Worm (Caenorhabditis elegans) whole organism, L3 larva: ENCODE data around the gene cux-7.

Experiments
- R02D3.7 ChIP-seq: fragments of 150-350 bp; optimal IDR thresholded peaks from 2 replicates; lab custom pipeline; 2014; ENCODE audit warnings: missing biosample characterization, missing genetic modification characterization
- ZK546.5 ChIP-seq: sonication (generic microtip); optimal IDR thresholded peaks from 2 replicates; lab custom pipeline; 2017; ENCODE audit warnings: missing biosample characterization, missing genetic modification characterization
- ama-1 ChIP-seq: fragments of 150-350 bp; optimal IDR thresholded peaks from 2 replicates; lab custom pipeline; 2018
- ceh-16 ChIP-seq: sonication (generic microtip); optimal IDR thresholded peaks from 2 replicates; lab custom pipeline; 2017; ENCODE audit warnings: missing biosample characterization, missing genetic modification characterization
- ceh-9 ChIP-seq: sonication (generic microtip); optimal IDR thresholded peaks from 2 replicates; lab custom pipeline; 2018; ENCODE audit warnings: missing biosample characterization, missing genetic modification characterization
- daf-12 ChIP-seq: fragments of 150-350 bp; optimal IDR thresholded peaks from 2 replicates; lab custom pipeline; 2014; ENCODE audit warnings: missing biosample characterization, missing genetic modification reagents, missing genetic modification characterization
- egl-27 ChIP-seq: sonication (generic microtip); optimal IDR thresholded peaks from 4 replicates; lab custom pipeline; 2017; ENCODE audit warnings: missing biosample characterization, missing genetic modification reagents, missing genetic modification characterization
- egl-5 ChIP-seq: fragments of 150-350 bp; optimal IDR thresholded peaks from 2 replicates; lab custom pipeline; 2017; ENCODE audit warnings: missing biosample characterization, missing genetic modification reagents, missing genetic modification characterization, inconsistent platforms
- elt-1 ChIP-seq: fragments of 150-350 bp; optimal IDR thresholded peaks from 2 replicates; lab custom pipeline; 2014; ENCODE audit warnings: missing biosample characterization, missing genetic modification characterization
- fkh-10 ChIP-seq: sonication (generic microtip); optimal IDR thresholded peaks from 2 replicates; lab custom pipeline; 2017; ENCODE audit warnings: missing biosample characterization, missing genetic modification reagents, missing genetic modification characterization
- fos-1 ChIP-seq: fragments of 150-350 bp; optimal IDR thresholded peaks from 2 replicates; lab custom pipeline; 2014; ENCODE audit warnings: missing biosample characterization, missing genetic modification characterization
- hmg-11 ChIP-seq: sonication (generic microtip); optimal IDR thresholded peaks from 2 replicates; lab custom pipeline; 2016; ENCODE audit warnings: missing genetic modification characterization, missing compliant biosample characterization
- jun-1 ChIP-seq: fragments of 150-350 bp; optimal IDR thresholded peaks from 2 replicates; lab custom pipeline; 2014; ENCODE audit warnings: missing biosample characterization, missing genetic modification reagents, missing genetic modification characterization
- lin-15B ChIP-seq: fragments of 150-350 bp; optimal IDR thresholded peaks from 2 replicates; lab custom pipeline; 2014; ENCODE audit warnings: missing biosample characterization, missing genetic modification characterization
- lin-39 ChIP-seq: fragments of 150-350 bp; optimal IDR thresholded peaks from 2 replicates; lab custom pipeline; 2018; ENCODE audit warnings: missing biosample characterization, missing genetic modification reagents, missing genetic modification characterization
- lsy-12 ChIP-seq: sonication (generic microtip); optimal IDR thresholded peaks from 2 replicates; lab custom pipeline; 2016; ENCODE audit warnings: mild to moderate bottlenecking, missing genetic modification characterization, missing compliant biosample characterization
- mdl-1 ChIP-seq: fragments of 150-350 bp; optimal IDR thresholded peaks from 2 replicates; lab custom pipeline; 2014; ENCODE audit warnings: missing biosample characterization, missing genetic modification characterization
- mml-1 ChIP-seq: fragments of 150-350 bp; sonication (generic microtip); optimal IDR thresholded peaks from 3 replicates; lab custom pipeline; 2014; ENCODE audit warnings: missing biosample characterization, missing genetic modification characterization
- nfya-1 ChIP-seq: sonication (generic microtip); optimal IDR thresholded peaks from 2 replicates; lab custom pipeline; 2017; ENCODE audit warnings: missing genetic modification characterization, mild to moderate bottlenecking, missing compliant biosample characterization, antibody characterized with exemption, moderate library complexity; ENCODE audit not compliant: insufficient read depth
- nhr-23 ChIP-seq: fragments of 150-350 bp; optimal IDR thresholded peaks from 2 replicates; lab custom pipeline; 2014; ENCODE audit warnings: missing biosample characterization, missing genetic modification reagents, missing genetic modification characterization
- nhr-237 ChIP-seq: fragments of 150-350 bp; optimal IDR thresholded peaks from 2 replicates; lab custom pipeline; 2014; ENCODE audit warnings: missing biosample characterization, missing genetic modification characterization
- nhr-25 ChIP-seq: sonication (generic microtip); optimal IDR thresholded peaks from 2 replicates; lab custom pipeline; 2017; ENCODE audit warnings: missing biosample characterization, missing genetic modification characterization
- nhr-43 ChIP-seq: sonication (generic microtip); optimal IDR thresholded peaks from 2 replicates; lab custom pipeline; 2016; ENCODE audit warnings: mild to moderate bottlenecking, missing genetic modification characterization, missing compliant biosample characterization; ENCODE audit not compliant: poor library complexity, severe bottlenecking
- nhr-67 ChIP-seq: fragments of 150-350 bp; optimal IDR thresholded peaks from 2 replicates; lab custom pipeline; 2014; ENCODE audit warnings: missing biosample characterization, missing genetic modification characterization
- nhr-76 ChIP-seq: fragments of 150-350 bp; sonication (generic microtip); optimal IDR thresholded peaks from 5 replicates; lab custom pipeline; 2014; ENCODE audit warnings: missing biosample characterization, missing genetic modification characterization
- nhr-77 ChIP-seq: fragments of 150-350 bp; optimal IDR thresholded peaks from 2 replicates; lab custom pipeline; 2014; ENCODE audit warnings: missing biosample characterization, missing genetic modification characterization
- pqm-1 ChIP-seq: fragments of 150-350 bp; optimal IDR thresholded peaks from 2 replicates; lab custom pipeline; 2017; ENCODE audit warnings: missing biosample characterization, missing genetic modification characterization, inconsistent platforms
- sea-2 ChIP-seq: fragments of 150-350 bp; sonication (generic microtip); optimal IDR thresholded peaks from 4 replicates; lab custom pipeline; 2014; ENCODE audit warnings: missing biosample characterization, missing genetic modification reagents, missing genetic modification characterization
- skn-1 ChIP-seq: fragments of 150-350 bp; optimal IDR thresholded peaks from 2 replicates; lab custom pipeline; 2014; ENCODE audit warnings: missing biosample characterization, missing genetic modification characterization
- snpc-4 ChIP-seq: fragments of 150-350 bp; optimal IDR thresholded peaks from 2 replicates; lab custom pipeline; 2014; ENCODE audit warnings: missing biosample characterization, missing genetic modification characterization
- tbx-2 ChIP-seq: sonication (generic microtip); optimal IDR thresholded peaks from 2 replicates; lab custom pipeline; 2016; ENCODE audit warnings: mild to moderate bottlenecking, missing genetic modification characterization, missing compliant biosample characterization
- unc-62 ChIP-seq: fragments of 150-350 bp; sonication (generic microtip); optimal IDR thresholded peaks from 4 replicates; lab custom pipeline; 2014; ENCODE audit warnings: missing biosample characterization, missing genetic modification reagents, missing genetic modification characterization
- zag-1 ChIP-seq: fragments of 150-350 bp; optimal IDR thresholded peaks from 2 replicates; lab custom pipeline; 2014; ENCODE audit warnings: missing biosample characterization, missing genetic modification characterization
- ztf-11 ChIP-seq: fragments of 150-350 bp; optimal IDR thresholded peaks from 2 replicates; lab custom pipeline; 2014; ENCODE audit warnings: missing biosample characterization, missing genetic modification characterization
- ztf-4 ChIP-seq: fragments of 150-350 bp; optimal IDR thresholded peaks from 2 replicates; lab custom pipeline; 2014; ENCODE audit warnings: missing biosample characterization, missing genetic modification characterization

cux-7 gene

ce11 chrIII:7552859-7553258 lies 32.2 kb upstream of the cux-7 start:
- TF ChIP-seq ZK546.5 (tag; lab: Kevin White, UChicago) (no peak), ztf-11 (tag; lab: Kevin White, UChicago) (no peak), tbx-2 (tag; lab: Kevin White, UChicago) (no peak), zag-1 (tag; lab: Kevin White, UChicago) (no peak), nfya-1 (tag; lab: Kevin White, UChicago) (peak; percentile 37), nhr-67 (tag; lab: Kevin White, UChicago) (no peak), lsy-12 (tag; lab: Kevin White, UChicago) (no peak), nhr-23 (tag; lab: Kevin White, UChicago) (no peak), daf-12 (no peak), unc-62 (GFP tag; lab: Kevin White, UChicago) (peak; percentile 63)

- peak; percentile 21 for TF ChIP-seq nhr-25 (tag; lab: Kevin White, UChicago)
- TF ChIP-seq nhr-77, result no peak
- TF ChIP-seq elt-1, result peak; percentile 87
Observed at ce11 chrIII:7550979-7551378, 30.3 kb upstream of the cux-7 start.

- no peak for TF ChIP-seq mml-1 (tag; lab: Kevin White, UChicago)
- peak; percentile 28 for TF ChIP-seq nfya-1 (tag; lab: Kevin White, UChicago)
- TF ChIP-seq unc-62 (GFP tag; lab: Kevin White, UChicago), result peak; percentile 59
- no peak for TF ChIP-seq R02D3.7 (tag; lab: Kevin White, UChicago)
- no peak for TF ChIP-seq hmg-11 (tag; lab: Kevin White, UChicago)
- TF ChIP-seq elt-1, result no peak
- no peak for TF ChIP-seq sea-2
- TF ChIP-seq snpc-4 (tag; lab: Kevin White, UChicago), result no peak
Observed at ce11 chrIII:7548963-7549362, 28.3 kb upstream of the cux-7 start.

DNA sequence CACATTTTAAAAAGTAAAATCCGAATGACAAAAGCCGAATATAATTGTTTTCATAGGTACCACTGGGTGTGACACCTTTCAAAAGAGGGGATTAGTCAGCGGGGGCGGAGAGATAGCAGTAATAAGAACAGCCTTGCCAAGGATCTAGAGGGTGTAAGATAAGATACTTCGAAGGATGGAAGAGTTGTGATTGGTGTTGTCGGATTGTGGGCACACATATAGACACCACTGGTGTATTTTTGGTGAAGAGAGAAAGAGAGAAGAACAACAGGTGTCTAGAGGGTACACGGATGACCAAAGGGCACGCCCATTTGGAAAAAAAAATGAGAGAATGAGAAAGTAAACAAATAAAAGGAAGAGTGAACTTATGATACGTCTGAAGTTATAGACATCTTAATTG lies 24.5 kb upstream of the cux-7 start:
- no peak for TF ChIP-seq nfya-1 (tag; lab: Kevin White, UChicago)
- no peak for TF ChIP-seq egl-27 (tag; lab: Kevin White, UChicago)
- TF ChIP-seq egl-5 (tag; lab: Kevin White, UChicago), result no peak
- no peak for TF ChIP-seq tbx-2 (tag; lab: Kevin White, UChicago)
- no peak for TF ChIP-seq lsy-12 (tag; lab: Kevin White, UChicago)
- TF ChIP-seq lin-15B (tag; lab: Kevin White, UChicago), result no peak
- TF ChIP-seq nhr-237 (tag; lab: Kevin White, UChicago), result no peak
- no peak for TF ChIP-seq ztf-11 (tag; lab: Kevin White, UChicago)
- TF ChIP-seq ama-1 (lab: Kevin White, UChicago), result no peak
- no peak for TF ChIP-seq nhr-76
- no peak for TF ChIP-seq zag-1 (tag; lab: Kevin White, UChicago)
- TF ChIP-seq ceh-9 (tag; lab: Kevin White, UChicago), result no peak

DNA sequence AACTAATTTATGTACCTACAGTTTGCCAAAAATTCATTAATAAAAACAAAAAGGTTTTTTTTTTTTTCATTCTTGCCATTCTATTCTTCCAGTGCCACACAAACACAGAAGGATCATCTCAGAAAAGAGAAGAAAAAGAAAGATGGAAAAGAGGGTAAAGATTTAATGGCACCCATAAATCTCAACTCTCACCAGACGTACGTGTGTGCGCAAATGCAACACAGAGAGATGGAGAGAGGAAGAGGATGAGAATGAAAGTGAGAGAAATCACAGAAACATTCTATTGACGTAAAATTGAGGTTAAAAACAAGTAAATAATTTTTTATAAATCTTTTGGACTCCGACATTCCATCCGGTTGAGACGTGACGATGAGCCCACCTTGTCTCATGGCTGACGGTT lies 23.6 kb upstream of the cux-7 start:
- TF ChIP-seq snpc-4 (tag; lab: Kevin White, UChicago) (no peak), skn-1 (tag; lab: Kevin White, UChicago) (no peak), fkh-10 (no peak), mdl-1 (tag; lab: Kevin White, UChicago) (no peak), nfya-1 (tag; lab: Kevin White, UChicago) (peak; percentile 46), egl-5 (tag; lab: Kevin White, UChicago) (peak; percentile 89)
- TF ChIP-seq, all 47 proteins: peak for 2

DNA sequence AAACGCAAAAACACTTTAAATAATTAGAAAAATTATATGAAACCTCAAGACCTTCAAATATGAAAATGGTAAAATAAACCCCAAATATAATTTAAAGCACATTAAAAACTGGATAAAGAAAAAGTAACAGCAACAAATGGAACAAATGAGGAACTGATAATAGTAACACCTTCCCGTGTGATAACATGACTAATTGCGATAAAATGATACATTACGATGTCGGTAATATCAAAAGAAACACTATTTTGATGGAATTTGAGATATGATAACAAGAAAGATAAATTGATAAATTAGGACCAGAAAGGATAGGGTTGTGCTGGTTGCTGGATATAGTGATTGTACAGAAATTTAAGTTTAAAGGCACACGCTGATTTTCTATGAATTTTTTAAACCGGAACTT lies 21.4 kb upstream of the cux-7 start:
- TF ChIP-seq nhr-25 (tag; lab: Kevin White, UChicago) (no peak), nhr-77 (no peak), pqm-1 (tag; lab: Kevin White, UChicago) (no peak), mml-1 (tag; lab: Kevin White, UChicago) (no peak), ztf-4 (tag; lab: Kevin White, UChicago) (no peak), lin-39 (no peak), ceh-16 (no peak), hmg-11 (tag; lab: Kevin White, UChicago) (no peak), ztf-11 (tag; lab: Kevin White, UChicago) (no peak), unc-62 (GFP tag; lab: Kevin White, UChicago) (no peak), egl-5 (tag; lab: Kevin White, UChicago) (no peak), ceh-9 (tag; lab: Kevin White, UChicago) (no peak), jun-1 (tag; lab: Kevin White, UChicago) (no peak), fos-1 (tag; lab: Kevin White, UChicago) (no peak), nhr-43 (tag; lab: Kevin White, UChicago) (no peak)
